Worm (Caenorhabditis elegans): ENCODE measurements around the gene atz-1.

atz-1 gene

ce11 chrIV:12379784-12380183, 3.9 kb upstream of the atz-1 start, which contains the start of gene thn-1:
Gene thn-1, plus strand, starts transcription at chrIV:12380084.
- no peak for TF ChIP-seq klf-2 (GFP tag; conservative IDR thresholded peaks at IDR 0.05)
- TF ChIP-seq cog-1 (tag; optimal IDR thresholded peaks at IDR 0.05): no peak
- TF ChIP-seq med-1 (GFP tag; optimal IDR thresholded peaks at IDR 0.05; ENCODE audit: insufficient read depth): no peak
- TF ChIP-seq ztf-29 (GFP tag; IDR thresholded peaks at IDR 0.05): no peak
- no peak for TF ChIP-seq T22C8.4 (GFP tag; IDR thresholded peaks at IDR 0.05)
- TF ChIP-seq ztf-23 (GFP tag; IDR thresholded peaks at IDR 0.05): no peak
- no peak for TF ChIP-seq tab-1 (GFP tag; IDR thresholded peaks at IDR 0.05)
- TF ChIP-seq flt-1 (GFP tag; IDR thresholded peaks at IDR 0.05): no peak

ce11 chrIV:12378919-12379318, 3.0 kb upstream of the atz-1 start:
- TF ChIP-seq T22C8.4 (GFP tag; IDR thresholded peaks at IDR 0.05): no peak
- no peak for TF ChIP-seq cog-1 (tag; optimal IDR thresholded peaks at IDR 0.05)
- TF ChIP-seq ref-1 (GFP tag; conservative IDR thresholded peaks at IDR 0.05): no peak
- no peak for TF ChIP-seq med-1 (GFP tag; optimal IDR thresholded peaks at IDR 0.05; ENCODE audit: insufficient read depth)
- no peak for TF ChIP-seq klf-2 (GFP tag; conservative IDR thresholded peaks at IDR 0.05)
- TF ChIP-seq ztf-29 (GFP tag; IDR thresholded peaks at IDR 0.05): no peak
- no peak for TF ChIP-seq tab-1 (GFP tag; IDR thresholded peaks at IDR 0.05)
- TF ChIP-seq flt-1 (GFP tag; IDR thresholded peaks at IDR 0.05): no peak
- TF ChIP-seq ztf-23 (GFP tag; IDR thresholded peaks at IDR 0.05): no peak

ce11 chrIV:12371879-12372278, 4.0 kb downstream of the atz-1 start, which contains the start of gene wdr-46:
Gene wdr-46, plus strand, starts transcription at chrIV:12372253.
- TF ChIP-seq ref-1 (GFP tag; conservative IDR thresholded peaks at IDR 0.05) (no peak), tab-1 (GFP tag; IDR thresholded peaks at IDR 0.05) (no peak), ztf-23 (GFP tag; IDR thresholded peaks at IDR 0.05) (no peak), ztf-29 (GFP tag; IDR thresholded peaks at IDR 0.05) (no peak), cog-1 (tag; optimal IDR thresholded peaks at IDR 0.05) (peak; percentile 40), T22C8.4 (GFP tag; IDR thresholded peaks at IDR 0.05) (no peak), med-1 (GFP tag; optimal IDR thresholded peaks at IDR 0.05; ENCODE audit: insufficient read depth) (no peak), flt-1 (GFP tag; IDR thresholded peaks at IDR 0.05) (0 out of 2 replicates have a peak, but pooled peaks have one; percentile 71), klf-2 (GFP tag; conservative IDR thresholded peaks at IDR 0.05) (no peak)

ce11 chrIV:12371340-12371739, 4.6 kb downstream of the atz-1 start:
- TF ChIP-seq med-1 (GFP tag; optimal IDR thresholded peaks at IDR 0.05; ENCODE audit: insufficient read depth) (no peak), ztf-29 (GFP tag; IDR thresholded peaks at IDR 0.05) (no peak), flt-1 (GFP tag; IDR thresholded peaks at IDR 0.05) (no peak), cog-1 (tag; optimal IDR thresholded peaks at IDR 0.05) (no peak), tab-1 (GFP tag; IDR thresholded peaks at IDR 0.05) (no peak), klf-2 (GFP tag; conservative IDR thresholded peaks at IDR 0.05) (no peak), ref-1 (GFP tag; conservative IDR thresholded peaks at IDR 0.05) (no peak), ztf-23 (GFP tag; IDR thresholded peaks at IDR 0.05) (no peak), T22C8.4 (GFP tag; IDR thresholded peaks at IDR 0.05) (no peak)

ce11 chrIV:12366571-12366970, 9.3 kb downstream of the atz-1 start:
- no peak for TF ChIP-seq tab-1 (GFP tag; IDR thresholded peaks at IDR 0.05)
- TF ChIP-seq T22C8.4 (GFP tag; IDR thresholded peaks at IDR 0.05): no peak
- TF ChIP-seq ref-1 (GFP tag; conservative IDR thresholded peaks at IDR 0.05): no peak
- TF ChIP-seq flt-1 (GFP tag; IDR thresholded peaks at IDR 0.05): no peak
- TF ChIP-seq ztf-29 (GFP tag; IDR thresholded peaks at IDR 0.05): no peak
- TF ChIP-seq med-1 (GFP tag; optimal IDR thresholded peaks at IDR 0.05; ENCODE audit: insufficient read depth): no peak
- no peak for TF ChIP-seq cog-1 (tag; optimal IDR thresholded peaks at IDR 0.05)
- TF ChIP-seq ztf-23 (GFP tag; IDR thresholded peaks at IDR 0.05): no peak
- no peak for TF ChIP-seq klf-2 (GFP tag; conservative IDR thresholded peaks at IDR 0.05)

DNA sequence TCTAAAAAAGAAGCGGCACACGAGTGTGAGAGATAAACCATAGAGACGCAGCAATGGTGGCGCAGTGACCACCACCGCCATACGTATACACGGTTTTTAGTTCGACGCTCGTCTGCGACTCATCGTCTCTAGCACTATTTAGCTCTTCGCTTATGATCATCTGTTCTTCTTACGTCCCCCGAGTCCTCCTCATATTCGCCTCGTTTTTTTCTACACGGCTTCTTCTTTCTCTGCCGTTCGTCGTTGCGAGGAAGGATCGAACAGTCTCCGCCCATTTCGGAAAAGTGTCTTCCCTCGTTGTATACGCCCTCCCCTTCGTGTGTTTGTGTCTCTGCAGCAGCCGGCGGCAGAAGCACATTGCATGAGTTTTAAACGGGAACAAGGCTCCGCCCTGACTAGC, 11.0 kb downstream of the atz-1 start:
- TF ChIP-seq ztf-29 (GFP tag; IDR thresholded peaks at IDR 0.05) (peak; percentile 48; the same call in 1 of the 2 replicates), tab-1 (GFP tag; IDR thresholded peaks at IDR 0.05) (no peak)

DNA sequence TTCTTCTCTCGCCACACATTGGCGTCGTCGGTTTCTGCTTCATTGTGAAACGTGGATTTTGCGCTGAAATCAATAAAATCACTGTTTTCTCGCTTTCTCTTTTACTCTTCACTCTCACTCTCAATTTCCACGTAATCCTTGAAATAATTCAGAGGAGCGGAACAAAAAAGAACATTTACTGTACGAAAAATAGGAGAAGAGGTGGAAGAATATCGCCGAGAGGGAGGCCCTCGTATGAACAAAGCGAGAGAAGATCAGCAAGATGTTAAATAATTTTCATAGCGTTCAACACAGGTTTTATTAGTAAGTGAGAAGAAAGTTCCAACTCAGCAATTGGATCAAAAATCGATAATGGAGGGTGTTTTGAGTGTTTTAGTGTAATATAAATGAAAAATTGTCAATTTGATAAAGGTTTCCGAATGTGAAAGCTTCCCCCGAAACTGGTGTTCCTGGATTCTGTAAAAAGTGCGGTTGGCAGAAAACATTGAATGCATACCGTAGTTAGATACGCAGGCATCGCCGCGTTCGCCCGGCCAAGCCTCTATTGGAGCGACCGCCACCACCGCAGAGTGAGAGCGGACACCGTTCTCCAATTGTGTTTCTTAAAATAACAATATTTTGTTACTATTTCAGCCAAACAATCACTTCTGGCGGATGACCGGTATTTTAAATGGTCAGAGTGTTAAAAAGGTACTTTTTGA, 14.4 kb downstream of the atz-1 start, which contains the start of the genes ccr-4 and ZC518.8:
TSS of gene ccr-4 (plus strand) at position 151 of the 701 bp plus-strand sequence.
TSS of gene ZC518.8 (minus strand) at position 517 of the 701 bp plus-strand sequence.
- TF ChIP-seq klf-2 (GFP tag; conservative IDR thresholded peaks at IDR 0.05): no peak

- TF ChIP-seq flt-1 (GFP tag; IDR thresholded peaks at IDR 0.05) (no peak), ref-1 (GFP tag; conservative IDR thresholded peaks at IDR 0.05) (no peak), cog-1 (tag; optimal IDR thresholded peaks at IDR 0.05) (no peak), klf-2 (GFP tag; conservative IDR thresholded peaks at IDR 0.05) (no peak), ztf-23 (GFP tag; IDR thresholded peaks at IDR 0.05) (no peak), tab-1 (GFP tag; IDR thresholded peaks at IDR 0.05) (no peak), med-1 (GFP tag; optimal IDR thresholded peaks at IDR 0.05; ENCODE audit: insufficient read depth) (no peak), ztf-29 (GFP tag; IDR thresholded peaks at IDR 0.05) (no peak), T22C8.4 (GFP tag; IDR thresholded peaks at IDR 0.05) (no peak)
These were observed 15.2 kb downstream of the atz-1 start, which contains the start of gene sec-24.2 for ce11 chrIV:12360742-12361195. Gene sec-24.2, minus strand, starts transcription at chrIV:12360792.

DNA sequence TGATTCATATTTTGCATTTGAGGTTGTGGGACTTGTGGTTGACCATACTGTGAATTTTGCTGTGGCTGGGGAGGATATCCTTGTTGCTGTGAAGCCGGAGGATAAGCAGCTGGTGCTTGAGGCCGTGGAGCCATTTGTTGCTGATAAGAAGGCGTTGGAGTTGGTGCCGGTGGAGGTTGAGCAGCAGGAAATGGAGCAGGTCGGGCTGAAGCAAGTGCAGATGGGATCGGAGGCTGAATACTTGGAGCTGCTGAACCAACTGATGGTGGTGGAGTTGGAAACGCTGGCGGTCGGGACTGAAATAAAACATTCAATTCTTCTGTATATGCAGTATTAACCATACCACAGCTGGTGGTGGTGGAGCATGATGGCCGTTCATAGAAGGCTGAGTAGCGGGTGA, 15.9 kb downstream of the atz-1 start:
- TF ChIP-seq ref-1 (GFP tag; conservative IDR thresholded peaks at IDR 0.05): no peak
- no peak for TF ChIP-seq med-1 (GFP tag; optimal IDR thresholded peaks at IDR 0.05; ENCODE audit: insufficient read depth)
- no peak for TF ChIP-seq flt-1 (GFP tag; IDR thresholded peaks at IDR 0.05)
- TF ChIP-seq ztf-23 (GFP tag; IDR thresholded peaks at IDR 0.05): no peak
- no peak for TF ChIP-seq T22C8.4 (GFP tag; IDR thresholded peaks at IDR 0.05)
- TF ChIP-seq klf-2 (GFP tag; conservative IDR thresholded peaks at IDR 0.05): no peak
- TF ChIP-seq ztf-29 (GFP tag; IDR thresholded peaks at IDR 0.05): no peak
- TF ChIP-seq tab-1 (GFP tag; IDR thresholded peaks at IDR 0.05): no peak
- TF ChIP-seq cog-1 (tag; optimal IDR thresholded peaks at IDR 0.05): no peak

DNA sequence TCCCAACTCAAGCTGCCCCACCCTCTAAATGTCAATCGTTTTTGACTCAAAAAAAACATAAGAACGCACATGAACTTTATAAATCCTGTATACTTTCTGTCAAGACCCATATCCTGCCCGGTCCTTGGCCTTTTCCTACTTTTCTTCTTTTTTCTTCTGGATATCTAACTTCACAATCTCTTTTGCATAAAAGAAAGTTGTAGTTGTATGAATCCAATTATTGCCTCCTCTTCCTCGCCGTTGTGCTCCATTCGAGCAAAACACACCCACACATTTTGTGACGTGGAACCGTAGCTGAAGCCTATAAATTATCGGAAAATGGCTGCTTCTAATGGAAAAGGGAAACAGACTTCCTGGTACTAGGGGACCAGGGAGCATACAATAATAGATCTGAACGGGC, 25.7 kb downstream of the atz-1 start:
- TF ChIP-seq tab-1 (GFP tag; IDR thresholded peaks at IDR 0.05) (no peak), ztf-29 (GFP tag; IDR thresholded peaks at IDR 0.05) (no peak), ref-1 (GFP tag; conservative IDR thresholded peaks at IDR 0.05) (no peak), med-1 (GFP tag; optimal IDR thresholded peaks at IDR 0.05; ENCODE audit: insufficient read depth) (no peak), ztf-23 (GFP tag; IDR thresholded peaks at IDR 0.05) (no peak), klf-2 (GFP tag; conservative IDR thresholded peaks at IDR 0.05) (no peak), cog-1 (tag; optimal IDR thresholded peaks at IDR 0.05) (no peak), T22C8.4 (GFP tag; IDR thresholded peaks at IDR 0.05) (no peak), flt-1 (GFP tag; IDR thresholded peaks at IDR 0.05) (no peak)

Data from whole organism, midembryonic.